Worm (Caenorhabditis elegans) whole organism, L1 larva: ENCODE results near the gene R11G1.11.

Experiments
- aha-1 ChIP-seq: fragments of 150-350 bp; optimal IDR thresholded peaks from 2 replicates; lab custom pipeline; 2014; ENCODE audit warnings: missing biosample characterization, missing genetic modification characterization
- ama-1 ChIP-seq: fragments of 150-350 bp; optimal IDR thresholded peaks from 2 replicates; lab custom pipeline; 2014
- blmp-1 ChIP-seq: fragments of 150-350 bp; optimal IDR thresholded peaks from 2 replicates; lab custom pipeline; 2014; ENCODE audit warnings: missing biosample characterization, missing genetic modification characterization
- egl-27 ChIP-seq, 2 experiments: fragments of 150-350 bp in 1 of 2; sonication (generic microtip); optimal IDR thresholded peaks; 3 replicates each; lab custom pipeline; 2017 to 2018; ENCODE audit warnings: missing biosample characterization in 2 of 2, missing genetic modification characterization in 2 of 2, missing genetic modification reagents in 2 of 2
- fkh-4 ChIP-seq: sonication (generic microtip); optimal IDR thresholded peaks from 2 replicates; lab custom pipeline; 2016; ENCODE audit warnings: missing compliant biosample characterization, missing genetic modification characterization, borderline replicate concordance
- mdl-1 ChIP-seq, 2 experiments: fragments of 150-350 bp; optimal IDR thresholded peaks; 2 replicates each; lab custom pipeline; 2014 to 2017; ENCODE audit warnings: missing biosample characterization in 2 of 2, missing genetic modification characterization in 2 of 2, inconsistent platforms in 1 of 2
- mep-1 ChIP-seq: fragments of 150-350 bp; optimal IDR thresholded peaks from 2 replicates; lab custom pipeline; 2014; ENCODE audit warnings: missing biosample characterization, missing genetic modification characterization
- nhr-237 ChIP-seq: fragments of 150-350 bp; optimal IDR thresholded peaks from 2 replicates; lab custom pipeline; 2014; ENCODE audit warnings: missing biosample characterization, missing genetic modification characterization
- nhr-76 ChIP-seq: sonication (generic microtip); optimal IDR thresholded peaks from 2 replicates; lab custom pipeline; 2017; ENCODE audit warnings: missing biosample characterization, missing genetic modification characterization
- nhr-85 ChIP-seq: sonication (generic microtip); peaks from one replicate; lab custom pipeline; 2016; ENCODE audit warnings: missing genetic modification characterization, inconsistent platforms, missing compliant biosample characterization
- nhr-90 ChIP-seq: sonication (generic microtip); optimal IDR thresholded peaks from 2 replicates; lab custom pipeline; 2016; ENCODE audit warnings: mild to moderate bottlenecking, missing genetic modification characterization, missing compliant biosample characterization; ENCODE audit not compliant: poor library complexity
- skn-1 ChIP-seq: fragments of 150-350 bp; optimal IDR thresholded peaks from 2 replicates; lab custom pipeline; 2014; ENCODE audit warnings: missing biosample characterization, missing genetic modification characterization
- ztf-11 ChIP-seq, 2 experiments: sonication (generic microtip); optimal IDR thresholded peaks; 2 replicates each; lab custom pipeline; 2016 to 2017; ENCODE audit warnings: missing genetic modification characterization in 2 of 2, missing biosample characterization in 1 of 2, missing compliant biosample characterization in 1 of 2

DNA sequence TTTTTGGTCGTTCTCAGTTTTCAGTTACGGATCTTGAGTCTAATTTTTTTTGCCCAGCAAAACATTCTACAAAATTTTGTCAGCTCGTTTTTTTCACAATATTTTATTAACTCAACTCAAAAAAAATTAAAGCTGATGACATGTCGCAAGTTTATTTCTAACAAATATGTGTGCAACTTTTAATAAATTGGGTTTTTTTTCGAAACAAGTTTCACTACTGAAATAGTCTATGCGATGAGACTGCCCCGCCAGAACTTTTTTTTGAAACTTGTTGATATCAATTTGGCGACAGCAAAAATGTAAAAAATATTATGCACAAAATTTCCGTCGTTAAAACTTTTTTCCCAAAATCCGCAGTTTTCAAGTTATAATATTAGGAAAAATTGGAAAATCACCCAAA is 31.6 kb upstream of the R11G1.11 start, which contains the start of gene C18B2.2:
- no peak for TF ChIP-seq nhr-90 (tag; lab: Kevin White, UChicago)
- no peak for TF ChIP-seq mep-1 (tag; lab: Kevin White, UChicago)
- no peak for TF ChIP-seq skn-1
- no peak for TF ChIP-seq egl-27 (tag; optimal IDR thresholded peaks at IDR 0.05; lab: Kevin White, UChicago)
- no peak for TF ChIP-seq nhr-76 (tag; lab: Kevin White, UChicago)
- TF ChIP-seq aha-1: no peak
- TF ChIP-seq nhr-237 (tag; lab: Kevin White, UChicago): no peak
- no peak for TF ChIP-seq fkh-4
- TF ChIP-seq blmp-1 (tag; lab: Kevin White, UChicago): no peak
- TF ChIP-seq nhr-85 (tag; lab: Kevin White, UChicago): no peak
- no peak for TF ChIP-seq mdl-1 (tag; optimal IDR thresholded peaks at IDR 0.05; lab: Kevin White, UChicago)
- TF ChIP-seq ztf-11 (tag; optimal IDR thresholded peaks at IDR 0.05; lab: Kevin White, UChicago): no peak
- no peak for TF ChIP-seq ama-1 (lab: Kevin White, UChicago)
